Worm (Caenorhabditis elegans) whole organism, L4/young adult: Measurements from ENCODE around the gene R166.2.

ENCODE experiments used
- W03F9.2 ChIP-seq: fragments of 150-350 bp; optimal IDR thresholded peaks from 2 replicates; lab custom pipeline; 2014; ENCODE audit warnings: missing biosample characterization, missing genetic modification characterization
- dao-5 ChIP-seq: sonication (generic microtip); optimal IDR thresholded peaks from 2 replicates; lab custom pipeline; 2016; ENCODE audit warnings: missing genotype, missing genetic modification characterization, moderate library complexity, missing compliant biosample characterization
- him-1 ChIP-seq: sonication (generic microtip); optimal IDR thresholded peaks from 2 replicates; lab custom pipeline; 2016; ENCODE audit warnings: missing genotype, missing genetic modification reagents, missing genetic modification characterization, missing compliant biosample characterization

Gene R166.2

ce11 chrII:10548778-10549671 lies 11.6 kb upstream of the R166.2 start:
- TF ChIP-seq W03F9.2 (tag; lab: Kevin White, UChicago): peak; percentile 58
- peak; percentile 80 for TF ChIP-seq him-1 (tag; lab: Kevin White, UChicago)
- no peak for TF ChIP-seq dao-5 (tag; lab: Kevin White, UChicago)

- TF ChIP-seq W03F9.2 (tag; lab: Kevin White, UChicago): no peak
- TF ChIP-seq dao-5 (tag; lab: Kevin White, UChicago): no peak
- no peak for TF ChIP-seq him-1 (tag; lab: Kevin White, UChicago)
Observed at ce11 chrII:10547803-10548693, 10.6 kb upstream of the R166.2 start.

- TF ChIP-seq him-1 (tag; lab: Kevin White, UChicago) (no peak), W03F9.2 (tag; lab: Kevin White, UChicago) (no peak), dao-5 (tag; lab: Kevin White, UChicago) (no peak)
Observed at ce11 chrII:10547311-10547710, 9.8 kb upstream of the R166.2 start.

ce11 chrII:10546784-10547087 lies 9.3 kb upstream of the R166.2 start:
- no peak for TF ChIP-seq him-1 (tag; lab: Kevin White, UChicago)
- no peak for TF ChIP-seq W03F9.2 (tag; lab: Kevin White, UChicago)
- no peak for TF ChIP-seq dao-5 (tag; lab: Kevin White, UChicago)

ce11 chrII:10545924-10546783 lies 8.7 kb upstream of the R166.2 start:
- TF ChIP-seq him-1 (tag; lab: Kevin White, UChicago) (no peak), W03F9.2 (tag; lab: Kevin White, UChicago) (no peak), dao-5 (tag; lab: Kevin White, UChicago) (no peak)

- TF ChIP-seq W03F9.2 (tag; lab: Kevin White, UChicago): no peak
- no peak for TF ChIP-seq him-1 (tag; lab: Kevin White, UChicago)
- no peak for TF ChIP-seq dao-5 (tag; lab: Kevin White, UChicago)
Observed at ce11 chrII:10545213-10545612, 7.7 kb upstream of the R166.2 start.

- TF ChIP-seq W03F9.2 (tag; lab: Kevin White, UChicago): peak; percentile 8
- TF ChIP-seq him-1 (tag; lab: Kevin White, UChicago): no peak
- TF ChIP-seq dao-5 (tag; lab: Kevin White, UChicago): no peak
Observed at ce11 chrII:10544374-10544908, 7.0 kb upstream of the R166.2 start.

- TF ChIP-seq W03F9.2 (tag; lab: Kevin White, UChicago): no peak
- peak; percentile 24 for TF ChIP-seq him-1 (tag; lab: Kevin White, UChicago)
Observed at ce11 chrII:10543457-10544137, 6.1 kb upstream of the R166.2 start.

- TF ChIP-seq W03F9.2 (tag; lab: Kevin White, UChicago) (no peak), him-1 (tag; lab: Kevin White, UChicago) (no peak), dao-5 (tag; lab: Kevin White, UChicago) (no peak)
Observed at ce11 chrII:10542654-10543456, 5.4 kb upstream of the R166.2 start.

ce11 chrII:10541923-10542486 lies 4.5 kb upstream of the R166.2 start, which contains the start of gene pro-1:
TSS of gene pro-1 (minus strand) at chrII:10541996.
- TF ChIP-seq W03F9.2 (tag; lab: Kevin White, UChicago) (peak; percentile 90), dao-5 (tag; lab: Kevin White, UChicago) (peak; percentile 62), him-1 (tag; lab: Kevin White, UChicago) (peak; percentile 88)

- no peak for TF ChIP-seq him-1 (tag; lab: Kevin White, UChicago)
- TF ChIP-seq dao-5 (tag; lab: Kevin White, UChicago): no peak
- TF ChIP-seq W03F9.2 (tag; lab: Kevin White, UChicago): no peak
Observed at ce11 chrII:10539232-10539631, 1.8 kb upstream of the R166.2 start, which contains the start of gene R166.3. TSS of gene R166.3 (minus strand) at chrII:10539332.
